Worm (Caenorhabditis elegans) whole organism, late embryonic: ENCODE data around the gene otpl-7.

ENCODE experiments used
- K02D7.2 ChIP-seq: sonication (generic microtip); optimal IDR thresholded peaks from 2 replicates; lab custom pipeline; 2017; ENCODE audit warnings: mild to moderate bottlenecking, missing genetic modification characterization, missing compliant biosample characterization
- ama-1 ChIP-seq: fragments of 150-350 bp; optimal IDR thresholded peaks from 2 replicates; lab custom pipeline; 2014
- ceh-45 ChIP-seq: fragments of 200-800 bp; sonication (Bioruptor generic); IDR thresholded peaks from 2 replicates; pipeline ENCODE4 v1.3.6; 2022; ENCODE audit warnings: missing genetic modification reagents, missing genetic modification characterization, missing compliant biosample characterization
- eyg-1 ChIP-seq: sonication (generic microtip); optimal IDR thresholded peaks from 2 replicates; lab custom pipeline; 2016; ENCODE audit warnings: missing genotype, missing genetic modification characterization, missing compliant biosample characterization
- nfya-1 ChIP-seq: sonication (generic microtip); optimal IDR thresholded peaks from 2 replicates; lab custom pipeline; 2017; ENCODE audit warnings: missing genetic modification characterization, mild to moderate bottlenecking, missing compliant biosample characterization, antibody characterized with exemption, moderate library complexity
- nhr-11 ChIP-seq: fragments of 150-350 bp; optimal IDR thresholded peaks from 2 replicates; lab custom pipeline; 2014; ENCODE audit warnings: missing biosample characterization, missing genetic modification characterization
- tbx-2 ChIP-seq: sonication (generic microtip); optimal IDR thresholded peaks from 2 replicates; lab custom pipeline; 2016; ENCODE audit warnings: missing genetic modification characterization, missing compliant biosample characterization

ce11 chrV:8536213-8536612, 14.9 kb downstream of the otpl-7 start, which contains the start of gene his-39:
- TF ChIP-seq nhr-11 (no peak), tbx-2 (tag; lab: Kevin White, UChicago) (no peak), ama-1 (no peak), nfya-1 (tag; lab: Kevin White, UChicago) (no peak), ceh-45 (GFP tag; lab: Robert Waterston, UW) (no peak), K02D7.2 (tag; lab: Kevin White, UChicago) (no peak), eyg-1 (tag; lab: Kevin White, UChicago) (no peak)
